Fruit fly (Drosophila melanogaster) whole organism, prepupa: ENCODE results near the gene CG17906.
A peak's percentile ranks its signal among the peaks of the same experiment; 100 is the strongest.

Experiments
- Blimp-1 ChIP-seq: fragments of 200-800 bp; sonication (Bioruptor generic); optimal IDR thresholded peaks from 3 replicates; lab custom pipeline; 2017; ENCODE audit warnings: missing biosample characterization, missing genetic modification characterization, mild to moderate bottlenecking, moderate library complexity, missing genetic modification reagents
- CG10631 ChIP-seq: fragments of 200-800 bp; sonication (Bioruptor generic); optimal IDR thresholded peaks from 2 replicates; lab custom pipeline; 2016; ENCODE audit warnings: missing biosample characterization, missing genetic modification characterization
- CG10669 ChIP-seq: fragments of 200-800 bp; sonication (Bioruptor generic); optimal IDR thresholded peaks from 3 replicates; lab custom pipeline; 2018; ENCODE audit warnings: missing biosample characterization, mild to moderate bottlenecking, missing genetic modification characterization, moderate library complexity
- CG11294 ChIP-seq: fragments of 200-800 bp; sonication (Bioruptor generic); IDR thresholded peaks from 2 replicates; pipeline ENCODE4 v1.3.6; 2022; ENCODE audit warnings: missing biosample characterization, missing genetic modification characterization
- CG11902 ChIP-seq: fragments of 200-800 bp; sonication (Bioruptor generic); optimal IDR thresholded peaks from 3 replicates; lab custom pipeline; 2016; ENCODE audit warnings: missing biosample characterization, missing genetic modification characterization
- CG15336 ChIP-seq: fragments of 200-800 bp; sonication (Bioruptor generic); IDR thresholded peaks from 2 replicates; pipeline ENCODE4 v1.3.6; 2022; ENCODE audit warnings: missing biosample characterization, missing genetic modification characterization
- CG1621 ChIP-seq: fragments of 200-800 bp; sonication (Bioruptor generic); optimal IDR thresholded peaks from 3 replicates; lab custom pipeline; 2018; ENCODE audit warnings: missing biosample characterization, mild to moderate bottlenecking, missing genetic modification characterization
- CG16779 ChIP-seq: fragments of 200-800 bp; sonication (Bioruptor generic); optimal IDR thresholded peaks from 3 replicates; lab custom pipeline; 2017; ENCODE audit warnings: missing biosample characterization, mild to moderate bottlenecking, missing genetic modification characterization
- CG3032 ChIP-seq: fragments of 200-800 bp; optimal IDR thresholded peaks from 2 replicates; lab custom pipeline; 2019; ENCODE audit warnings: missing biosample characterization, mild to moderate bottlenecking, missing genetic modification characterization, moderate library complexity
- CG34406 ChIP-seq: fragments of 200-800 bp; sonication (Bioruptor generic); optimal IDR thresholded peaks from 3 replicates; lab custom pipeline; 2016; ENCODE audit warnings: missing biosample characterization, missing genetic modification characterization
- CG6276 ChIP-seq: fragments of 200-800 bp; sonication (Bioruptor generic); optimal IDR thresholded peaks from 2 replicates; lab custom pipeline; 2017; ENCODE audit warnings: missing biosample characterization, mild to moderate bottlenecking, missing genetic modification characterization
- CG6808 ChIP-seq: fragments of 200-800 bp; sonication (Bioruptor generic); optimal IDR thresholded peaks from 3 replicates; lab custom pipeline; 2017; ENCODE audit warnings: missing biosample characterization, missing genetic modification characterization, mild to moderate bottlenecking, moderate library complexity, missing genetic modification reagents
- CG7368 ChIP-seq: fragments of 200-800 bp; sonication (Bioruptor generic); optimal IDR thresholded peaks from 3 replicates; lab custom pipeline; 2016; ENCODE audit warnings: missing biosample characterization, missing genetic modification characterization
- CG8319 ChIP-seq: fragments of 200-800 bp; sonication (Bioruptor generic); optimal IDR thresholded peaks from 3 replicates; lab custom pipeline; 2016; ENCODE audit warnings: missing biosample characterization, missing genetic modification characterization
- Eip75B ChIP-seq: fragments of 200-800 bp; sonication (Bioruptor generic); optimal IDR thresholded peaks from 3 replicates; lab custom pipeline; 2016; ENCODE audit warnings: missing biosample characterization, missing genetic modification characterization
- Eip78C ChIP-seq: fragments of 200-800 bp; sonication (Bioruptor generic); peaks from one replicate; lab custom pipeline; 2016; ENCODE audit warnings: missing biosample characterization, missing genetic modification characterization
- Eip93F ChIP-seq: fragments of 200-800 bp; sonication (Bioruptor generic); optimal IDR thresholded peaks from 2 replicates; lab custom pipeline; 2016; ENCODE audit warnings: missing biosample characterization, mild to moderate bottlenecking, missing genetic modification characterization
- Ets21C ChIP-seq: fragments of 200-800 bp; sonication (Bioruptor generic); optimal IDR thresholded peaks from 3 replicates; lab custom pipeline; 2016; ENCODE audit warnings: missing biosample characterization, missing genetic modification characterization
- Gug ChIP-seq: fragments of 200-800 bp; sonication (Bioruptor generic); IDR thresholded peaks from 2 replicates; pipeline ENCODE4 v1.3.6; 2022; ENCODE audit warnings: missing biosample characterization, missing genetic modification characterization
- Hr38 ChIP-seq: sonication (Bioruptor generic); optimal IDR thresholded peaks from 2 replicates; lab custom pipeline; 2016; ENCODE audit warnings: missing biosample characterization, missing genetic modification characterization
- Hr4 ChIP-seq: fragments of 200-800 bp; sonication (Bioruptor generic); optimal IDR thresholded peaks from 3 replicates; lab custom pipeline; 2016; ENCODE audit warnings: missing biosample characterization, missing genetic modification characterization
- Lpt ChIP-seq: fragments of 200-800 bp; sonication (Bioruptor generic); optimal IDR thresholded peaks from 3 replicates; lab custom pipeline; 2016; ENCODE audit warnings: missing biosample characterization, missing genetic modification characterization
- Met ChIP-seq: fragments of 200-800 bp; sonication (Bioruptor generic); optimal IDR thresholded peaks from 3 replicates; lab custom pipeline; 2016; ENCODE audit warnings: missing biosample characterization, missing genetic modification characterization
- Smox ChIP-seq: fragments of 200-800 bp; sonication (Bioruptor generic); optimal IDR thresholded peaks from 3 replicates; lab custom pipeline; 2016; ENCODE audit warnings: missing biosample characterization, missing genetic modification characterization
- Sox102F ChIP-seq: fragments of 200-800 bp; sonication (Bioruptor generic); optimal IDR thresholded peaks from 2 replicates; lab custom pipeline; 2016; ENCODE audit warnings: missing biosample characterization, mild to moderate bottlenecking, missing genetic modification characterization
- Sox14 ChIP-seq: fragments of 200-800 bp; sonication (Bioruptor generic); optimal IDR thresholded peaks from 3 replicates; lab custom pipeline; 2016; ENCODE audit warnings: missing biosample characterization, missing genetic modification characterization
- Sox15 ChIP-seq: fragments of 200-800 bp; sonication (Bioruptor generic); optimal IDR thresholded peaks from 3 replicates; lab custom pipeline; 2016; ENCODE audit warnings: missing biosample characterization, missing genetic modification characterization
- acj6 ChIP-seq: fragments of 200-800 bp; sonication (Bioruptor generic); optimal IDR thresholded peaks from 3 replicates; lab custom pipeline; 2016; ENCODE audit warnings: missing biosample characterization, missing genetic modification characterization
- dsx ChIP-seq: fragments of 200-800 bp; optimal IDR thresholded peaks from 3 replicates; lab custom pipeline; 2019; ENCODE audit warnings: missing biosample characterization, mild to moderate bottlenecking, missing genetic modification characterization, moderate library complexity; ENCODE audit not compliant: poor library complexity, severe bottlenecking
- esn ChIP-seq: fragments of 200-800 bp; sonication (Bioruptor generic); optimal IDR thresholded peaks from 2 replicates; lab custom pipeline; 2016; ENCODE audit warnings: missing biosample characterization, mild to moderate bottlenecking, missing genetic modification characterization, moderate library complexity
- fd59A ChIP-seq: fragments of 200-800 bp; sonication (Bioruptor generic); optimal IDR thresholded peaks from 2 replicates; lab custom pipeline; 2017; ENCODE audit warnings: missing biosample characterization, mild to moderate bottlenecking, missing genetic modification characterization, missing genetic modification reagents
- fkh ChIP-seq: fragments of 200-800 bp; sonication (Bioruptor generic); optimal IDR thresholded peaks from 3 replicates; lab custom pipeline; 2017; ENCODE audit warnings: missing biosample characterization, mild to moderate bottlenecking, missing genetic modification characterization, moderate library complexity
- lz ChIP-seq: fragments of 200-800 bp; sonication (Bioruptor generic); optimal IDR thresholded peaks from 3 replicates; lab custom pipeline; 2016; ENCODE audit warnings: missing biosample characterization, missing genetic modification characterization
- net ChIP-seq: fragments of 200-800 bp; sonication (Bioruptor generic); optimal IDR thresholded peaks from 3 replicates; lab custom pipeline; 2016; ENCODE audit warnings: missing biosample characterization, missing genetic modification characterization
- pdm3 ChIP-seq: fragments of 200-800 bp; sonication (Bioruptor generic); optimal IDR thresholded peaks from 3 replicates; lab custom pipeline; 2016; ENCODE audit warnings: missing biosample characterization, missing genetic modification characterization
- salr ChIP-seq, 2 experiments: fragments of 200-800 bp; sonication (Bioruptor generic); optimal IDR thresholded peaks; 3 replicates each; lab custom pipeline; 2016 to 2018; ENCODE audit warnings: missing biosample characterization in 2 of 2, missing genetic modification characterization in 2 of 2, mild to moderate bottlenecking in 1 of 2
- spab ChIP-seq: fragments of 200-800 bp; sonication (Bioruptor generic); optimal IDR thresholded peaks from 2 replicates; lab custom pipeline; 2017; ENCODE audit warnings: missing biosample characterization, mild to moderate bottlenecking, missing genetic modification characterization, missing genetic modification reagents
- ss ChIP-seq, 2 experiments: fragments of 200-800 bp; sonication (Bioruptor generic); optimal IDR thresholded peaks; 2 replicates in 1 of 2; 3 replicates in 1 of 2; lab custom pipeline; 2017 to 2018; ENCODE audit warnings: mild to moderate bottlenecking in 2 of 2, missing biosample characterization in 2 of 2, missing genetic modification characterization in 2 of 2, moderate library complexity in 1 of 2
- svp ChIP-seq: fragments of 200-800 bp; sonication (Bioruptor generic); peaks from one replicate; lab custom pipeline; 2016; ENCODE audit warnings: missing biosample characterization, missing genetic modification characterization
- topi ChIP-seq: fragments of 200-800 bp; sonication (Bioruptor generic); optimal IDR thresholded peaks from 3 replicates; lab custom pipeline; 2016; ENCODE audit warnings: missing biosample characterization, missing genetic modification characterization
- vri ChIP-seq: fragments of 200-800 bp; sonication (Bioruptor generic); optimal IDR thresholded peaks from 3 replicates; lab custom pipeline; 2016; ENCODE audit warnings: missing biosample characterization, mild to moderate bottlenecking, missing genetic modification characterization

Gene CG17906

DNA sequence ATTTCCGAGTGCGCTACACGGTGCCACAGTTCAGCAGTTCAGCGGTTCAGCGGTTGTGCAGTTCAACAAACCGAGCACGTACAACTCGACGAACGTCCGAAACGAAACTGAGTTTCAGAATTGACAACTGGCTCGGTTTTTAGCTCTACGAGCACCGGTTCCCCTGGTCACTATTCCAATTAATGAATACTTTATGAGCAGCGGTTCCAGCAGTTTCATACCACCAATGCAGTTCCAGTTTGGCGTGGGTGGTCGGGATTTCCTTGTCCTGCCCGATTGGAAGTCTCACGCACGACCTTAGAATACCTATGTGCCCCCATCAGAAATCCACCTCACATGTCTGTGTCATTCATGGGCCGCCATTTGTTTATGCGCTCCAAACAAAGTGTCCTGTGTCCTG is 18.9 kb upstream of the CG17906 start, which contains the start of gene CG9541:
Gene CG9541 (minus strand): TSS at position 101 of the 400 bp plus-strand sequence.
- no peak for TF ChIP-seq Eip78C
- TF ChIP-seq CG6276 (GFP tag; lab: Kevin White, UChicago), result no peak
- TF ChIP-seq topi (GFP tag; lab: Kevin White, UChicago), result no peak
- no peak for TF ChIP-seq CG8319
- no peak for TF ChIP-seq Smox (GFP tag; lab: Kevin White, UChicago)
- no peak for TF ChIP-seq CG6808 (GFP tag; lab: Kevin White, UChicago)
- no peak for TF ChIP-seq vri
- TF ChIP-seq Sox14 (GFP tag; lab: Kevin White, UChicago), result no peak
- TF ChIP-seq Eip75B, result no peak
- no peak for TF ChIP-seq pdm3 (GFP tag; lab: Kevin White, UChicago)
- TF ChIP-seq CG7368 (GFP tag; lab: Kevin White, UChicago), result no peak
- TF ChIP-seq Blimp-1 (GFP tag; lab: Kevin White, UChicago), result no peak
- TF ChIP-seq Hr38 (GFP tag; lab: Kevin White, UChicago), result no peak
- TF ChIP-seq ss (GFP tag; optimal IDR thresholded peaks at IDR 0.05; lab: Kevin White, UChicago), result no peak
- no peak for TF ChIP-seq net
- no peak for TF ChIP-seq CG11902 (GFP tag; lab: Kevin White, UChicago)
- no peak for TF ChIP-seq Gug
- no peak for TF ChIP-seq lz (GFP tag; lab: Kevin White, UChicago)
- TF ChIP-seq Sox15 (GFP tag; lab: Kevin White, UChicago), result no peak
- no peak for TF ChIP-seq CG10631 (GFP tag; lab: Kevin White, UChicago)

dm6 chr2L:8980359-8980758 is 13.8 kb upstream of the CG17906 start, which contains the start of gene CG18662:
TSS of gene CG18662 (plus strand) at chr2L:8980659.
- no peak for TF ChIP-seq salr (GFP tag; optimal IDR thresholded peaks at IDR 0.05; lab: Kevin White, UChicago)
- no peak for TF ChIP-seq esn (GFP tag; lab: Kevin White, UChicago)
- TF ChIP-seq, all 60 proteins: peak for 0

DNA sequence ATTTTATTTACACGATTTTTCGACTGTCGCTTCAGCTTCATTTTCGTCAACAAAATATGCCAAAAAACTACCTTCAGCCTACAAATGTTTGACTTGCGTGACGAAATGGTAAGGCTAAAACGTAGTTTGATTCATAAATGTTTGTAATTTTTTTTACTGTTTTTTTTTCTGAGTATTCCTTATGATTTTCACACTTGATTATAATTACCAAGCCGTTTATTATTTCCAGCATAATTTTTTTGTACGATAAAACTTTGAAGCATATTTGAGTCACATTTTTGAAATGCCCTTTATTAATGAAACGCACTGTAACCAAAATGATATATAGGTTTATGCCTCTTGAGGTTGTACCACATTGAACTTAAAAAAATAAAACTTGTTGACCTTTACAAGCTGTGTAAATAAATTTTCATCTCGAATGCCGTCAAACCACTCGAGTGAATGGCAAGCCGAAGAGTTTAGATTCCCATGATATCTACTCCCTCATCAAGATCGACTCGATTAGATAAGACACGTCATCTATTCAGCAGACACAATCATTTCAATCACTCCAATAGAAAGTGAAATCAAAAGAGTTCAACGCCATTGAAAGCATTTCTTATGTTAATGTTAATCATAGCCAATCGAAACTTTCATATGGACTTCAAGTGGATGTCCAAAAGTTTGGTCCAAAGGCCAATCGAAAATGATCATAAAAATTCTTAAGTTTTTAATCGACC is 11.4 kb upstream of the CG17906 start:
- TF ChIP-seq CG11294 (GFP tag; lab: Robert Waterston, UW) (no peak), Eip93F (GFP tag; lab: Kevin White, UChicago) (no peak), fkh (peak; percentile 47), Sox102F (GFP tag; lab: Kevin White, UChicago) (no peak), spab (GFP tag; lab: Kevin White, UChicago) (no peak), Sox15 (GFP tag; lab: Kevin White, UChicago) (no peak), Eip78C (peak; percentile 15), CG34406 (no peak)

DNA sequence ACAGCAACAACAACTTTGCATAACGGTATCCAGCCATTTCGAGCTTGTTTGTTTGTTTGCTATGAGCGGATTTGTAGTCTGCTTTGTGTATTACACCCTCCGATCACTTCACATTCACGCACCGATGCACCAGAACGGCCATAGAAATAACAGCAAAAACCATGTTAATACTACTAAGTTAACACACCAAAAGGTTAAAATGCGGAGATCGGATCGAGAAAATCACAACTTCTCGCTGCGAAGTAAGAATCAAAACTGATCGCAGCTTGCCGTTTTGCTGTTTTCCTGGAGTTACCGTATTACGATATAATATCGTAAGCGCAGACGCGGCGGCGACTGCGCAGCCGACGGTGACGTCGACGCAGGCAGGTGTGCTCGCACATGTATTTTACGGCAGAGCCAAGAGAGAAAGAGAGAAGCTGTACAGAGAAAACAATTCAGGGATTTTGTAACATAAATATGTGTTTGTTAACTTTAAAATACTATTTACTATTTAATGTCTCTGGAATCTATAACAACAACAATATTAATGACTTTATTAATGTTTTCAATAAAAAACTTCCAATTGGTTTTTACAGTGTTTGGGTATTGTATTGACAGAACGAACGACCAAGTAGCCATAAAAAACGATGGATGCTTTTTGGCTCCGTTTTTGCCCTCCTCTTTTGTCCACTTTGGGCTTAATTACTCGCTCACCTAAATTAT is 9.4 kb upstream of the CG17906 start, which contains the start of gene CG13101:
Gene CG13101 (minus strand): TSS at position 259 of the 705 bp plus-strand sequence.
- TF ChIP-seq salr (GFP tag; optimal IDR thresholded peaks at IDR 0.05; lab: Kevin White, UChicago) (peak; percentile 66 to 94), Lpt (peak; percentile 92), CG3032 (tag; lab: Kevin White, UChicago) (peak; percentile 93), spab (GFP tag; lab: Kevin White, UChicago) (peak; percentile 91), CG6808 (GFP tag; lab: Kevin White, UChicago) (peak; percentile 88), fd59A (GFP tag; lab: Kevin White, UChicago) (peak; percentile 85), Met (GFP tag; lab: Kevin White, UChicago) (peak; percentile 96), Hr4 (peak; percentile 83), Eip93F (GFP tag; lab: Kevin White, UChicago) (peak; percentile 72), Eip78C (peak; percentile 99), vri (peak; percentile 95), fkh (peak; percentile 87), pdm3 (GFP tag; lab: Kevin White, UChicago) (peak; percentile 96), CG1621 (peak; percentile 90), Sox102F (GFP tag; lab: Kevin White, UChicago) (peak; percentile 94), CG10631 (GFP tag; lab: Kevin White, UChicago) (peak; percentile 95), svp (GFP tag; lab: Kevin White, UChicago) (peak; percentile 98), CG10669 (GFP tag; lab: Kevin White, UChicago) (peak; percentile 90), CG34406 (peak; percentile 96), CG6276 (GFP tag; lab: Kevin White, UChicago) (peak; percentile 93), acj6 (GFP tag; lab: Kevin White, UChicago) (peak; percentile 95), CG7368 (GFP tag; lab: Kevin White, UChicago) (peak; percentile 90), CG16779 (peak; percentile 76), Ets21C (GFP tag; lab: Kevin White, UChicago) (peak; percentile 90), dsx (GFP tag; lab: Kevin White, UChicago) (peak; percentile 94), CG15336 (GFP tag; lab: Robert Waterston, UW) (peak; percentile 98), esn (GFP tag; lab: Kevin White, UChicago) (peak; percentile 98)
